Worm (Caenorhabditis elegans): ENCODE results near the gene gln-5.

The gln-5 gene

DNA sequence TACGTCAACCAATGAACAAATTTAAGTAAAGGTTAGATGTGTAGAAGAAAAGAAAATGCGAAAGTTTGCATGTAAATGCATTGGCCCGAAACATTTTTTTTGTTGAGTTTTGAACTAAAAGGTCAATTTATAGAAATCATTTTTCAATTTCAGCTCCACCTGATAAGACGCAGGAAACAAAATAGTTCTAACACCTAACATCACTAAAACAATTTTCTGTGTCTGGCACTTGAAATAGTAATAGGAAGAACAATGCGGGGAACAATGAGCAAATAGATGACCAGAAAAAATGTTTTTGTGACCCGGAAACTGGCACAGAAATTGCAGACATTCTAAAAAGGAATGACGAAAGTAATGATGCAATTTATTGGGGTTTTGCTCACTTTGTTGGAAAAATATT lies 18.9 kb upstream of the gln-5 start:
- TF ChIP-seq ref-1 (GFP tag; conservative IDR thresholded peaks at IDR 0.05) (no peak), ztf-29 (GFP tag; IDR thresholded peaks at IDR 0.05) (no peak), flt-1 (GFP tag; IDR thresholded peaks at IDR 0.05) (no peak), tab-1 (GFP tag; IDR thresholded peaks at IDR 0.05) (no peak), med-1 (GFP tag; optimal IDR thresholded peaks at IDR 0.05; ENCODE audit: insufficient read depth) (no peak), cog-1 (tag; optimal IDR thresholded peaks at IDR 0.05) (no peak), T22C8.4 (GFP tag; IDR thresholded peaks at IDR 0.05) (no peak), ztf-23 (GFP tag; IDR thresholded peaks at IDR 0.05) (no peak), klf-2 (GFP tag; conservative IDR thresholded peaks at IDR 0.05) (no peak)

DNA sequence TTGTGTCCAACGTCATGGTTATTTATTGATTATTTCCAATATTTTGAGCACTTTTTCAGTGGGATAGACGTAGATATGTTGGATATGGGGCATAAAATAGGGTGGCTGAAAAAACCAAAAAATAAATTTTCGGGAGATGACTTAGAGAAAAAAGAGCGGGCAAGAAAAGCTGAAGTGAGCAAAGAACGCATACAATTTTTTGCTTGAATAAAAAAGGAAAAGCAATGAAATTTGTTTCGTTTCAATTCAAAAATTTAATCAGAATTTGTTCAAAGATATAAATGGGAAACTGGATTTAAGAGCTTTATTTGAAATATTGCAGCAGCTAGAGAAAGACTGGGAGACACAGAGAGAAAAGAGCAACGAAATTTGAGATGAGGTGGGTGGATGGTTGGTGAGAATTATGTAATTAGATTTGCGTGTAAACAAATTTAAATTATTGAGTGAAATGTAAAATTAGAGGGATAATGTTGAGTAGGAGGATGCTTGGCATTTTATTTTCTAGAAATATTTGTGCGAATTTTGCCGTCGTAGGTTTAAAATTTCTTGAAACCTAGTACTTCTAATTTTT lies 18.3 kb upstream of the gln-5 start, which contains the start of the genes T28F3.11 and slc-17.4:
Gene T28F3.11, minus strand, starts transcription at position 51 of the 571 bp plus-strand sequence.
Gene slc-17.4, minus strand, starts transcription at position 105 of the 571 bp plus-strand sequence.
- TF ChIP-seq med-1 (GFP tag; optimal IDR thresholded peaks at IDR 0.05; ENCODE audit: insufficient read depth) (no peak), T22C8.4 (GFP tag; IDR thresholded peaks at IDR 0.05) (no peak), cog-1 (tag; optimal IDR thresholded peaks at IDR 0.05) (no peak), tab-1 (GFP tag; IDR thresholded peaks at IDR 0.05) (no peak), ztf-29 (GFP tag; IDR thresholded peaks at IDR 0.05) (no peak), flt-1 (GFP tag; IDR thresholded peaks at IDR 0.05) (no peak), ref-1 (GFP tag; conservative IDR thresholded peaks at IDR 0.05) (no peak)

ce11 chrIV:17287908-17288675 lies 14.6 kb upstream of the gln-5 start, which contains the start of gene zipt-7.1:
zipt-7.1 (minus strand) TSS chrIV:17288139.
- TF ChIP-seq klf-2 (GFP tag; conservative IDR thresholded peaks at IDR 0.05) (no peak), ztf-29 (GFP tag; IDR thresholded peaks at IDR 0.05) (no peak)

DNA sequence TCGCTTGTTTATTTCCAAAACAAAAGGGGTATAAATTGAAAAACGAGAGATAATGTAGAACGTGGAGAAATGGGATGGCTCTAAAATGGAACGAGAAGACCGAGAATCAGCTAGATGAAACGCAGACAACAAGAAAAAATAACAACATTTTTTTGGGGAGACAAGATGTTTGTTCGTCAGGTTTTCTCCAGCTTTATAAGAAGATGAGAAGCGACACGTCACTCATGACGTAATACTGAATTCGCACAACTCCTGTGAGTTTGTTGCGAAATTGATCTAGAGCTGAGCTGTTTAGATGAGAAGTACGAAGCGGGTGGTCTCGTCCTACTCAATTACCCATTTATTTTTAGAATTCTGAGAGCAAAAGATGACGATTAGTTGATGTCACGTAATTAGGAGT lies 11.8 kb upstream of the gln-5 start:
- TF ChIP-seq flt-1 (GFP tag; IDR thresholded peaks at IDR 0.05) (no peak), ztf-29 (GFP tag; IDR thresholded peaks at IDR 0.05) (no peak), klf-2 (GFP tag; conservative IDR thresholded peaks at IDR 0.05) (no peak), ztf-23 (GFP tag; IDR thresholded peaks at IDR 0.05) (no peak), T22C8.4 (GFP tag; IDR thresholded peaks at IDR 0.05) (no peak), ref-1 (GFP tag; conservative IDR thresholded peaks at IDR 0.05) (no peak), med-1 (GFP tag; optimal IDR thresholded peaks at IDR 0.05; ENCODE audit: insufficient read depth) (no peak), cog-1 (tag; optimal IDR thresholded peaks at IDR 0.05) (no peak), tab-1 (GFP tag; IDR thresholded peaks at IDR 0.05) (no peak)

DNA sequence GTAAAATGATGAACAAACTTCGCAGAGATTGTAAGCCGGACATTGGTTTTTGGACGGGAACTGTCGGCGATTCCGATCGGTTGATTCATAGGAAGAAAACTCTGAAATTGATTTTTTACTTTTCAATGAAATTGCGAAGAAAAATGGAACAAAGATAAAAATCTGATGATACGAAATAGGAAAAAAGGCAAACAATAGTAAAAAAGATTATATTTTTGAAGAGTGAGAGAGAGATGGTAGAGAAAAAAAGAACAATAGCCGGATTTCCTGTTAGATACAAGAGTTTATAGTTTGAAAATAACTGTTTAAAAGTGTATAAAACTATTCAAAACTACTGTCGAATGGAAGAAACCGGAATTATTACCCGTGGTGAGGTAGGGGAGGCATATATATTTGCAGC lies 10.6 kb upstream of the gln-5 start, which contains the start of gene nra-1:
Gene nra-1, minus strand, starts transcription at position 101 of the 400 bp plus-strand sequence.
- TF ChIP-seq klf-2 (GFP tag; conservative IDR thresholded peaks at IDR 0.05) (no peak), ref-1 (GFP tag; conservative IDR thresholded peaks at IDR 0.05) (no peak), med-1 (GFP tag; optimal IDR thresholded peaks at IDR 0.05; ENCODE audit: insufficient read depth) (no peak), flt-1 (GFP tag; IDR thresholded peaks at IDR 0.05) (no peak), ztf-29 (GFP tag; IDR thresholded peaks at IDR 0.05) (no peak), ztf-23 (GFP tag; IDR thresholded peaks at IDR 0.05) (no peak), cog-1 (tag; optimal IDR thresholded peaks at IDR 0.05) (no peak), tab-1 (GFP tag; IDR thresholded peaks at IDR 0.05) (no peak), T22C8.4 (GFP tag; IDR thresholded peaks at IDR 0.05) (no peak)

DNA sequence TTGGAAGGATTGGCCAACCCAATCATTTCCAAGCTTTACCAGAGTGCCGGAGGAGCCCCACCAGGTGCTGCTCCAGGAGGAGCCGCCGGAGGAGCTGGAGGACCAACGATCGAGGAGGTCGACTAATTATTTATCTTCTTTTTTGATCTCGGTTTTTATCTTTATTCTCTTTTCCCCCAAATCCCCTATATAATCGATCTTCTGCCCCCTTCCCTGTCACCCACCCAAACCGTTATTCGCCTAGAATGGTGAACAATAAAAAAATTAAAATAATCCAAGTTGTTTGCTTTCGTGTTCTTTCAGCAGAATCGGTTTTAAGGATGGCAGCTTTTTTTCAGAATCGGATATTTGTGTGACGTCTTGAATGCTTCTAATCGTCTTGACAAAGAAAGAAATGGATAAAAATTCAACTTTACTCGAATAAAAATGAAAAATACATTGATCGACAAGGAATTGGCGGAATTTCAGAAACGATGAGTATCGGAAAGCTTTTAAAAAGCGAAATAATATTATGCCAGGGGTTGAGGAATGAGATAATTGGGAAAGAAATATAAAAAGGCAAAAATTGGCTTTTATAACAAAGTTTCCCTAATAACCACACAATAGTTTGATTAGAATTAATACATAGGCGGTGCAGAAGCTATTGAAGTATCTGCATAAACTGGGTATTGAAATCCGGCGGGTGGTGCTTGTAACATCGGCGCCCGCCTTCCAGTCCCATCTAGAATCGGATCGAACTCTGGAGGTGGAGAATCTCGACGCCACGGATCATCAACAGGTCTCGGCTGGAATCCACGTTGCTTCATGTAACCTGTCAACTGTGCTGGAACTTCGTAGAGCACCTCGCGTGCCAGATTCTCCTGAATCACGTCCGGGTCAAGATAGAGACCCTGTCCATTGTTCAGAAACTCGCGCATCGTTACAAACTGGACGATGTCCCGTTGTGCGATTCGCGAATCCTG lies 7.9 kb upstream of the gln-5 start:
- TF ChIP-seq ztf-29 (GFP tag; IDR thresholded peaks at IDR 0.05): no peak
- no peak for TF ChIP-seq tab-1 (GFP tag; IDR thresholded peaks at IDR 0.05)
- TF ChIP-seq T22C8.4 (GFP tag; IDR thresholded peaks at IDR 0.05): no peak
- TF ChIP-seq ref-1 (GFP tag; conservative IDR thresholded peaks at IDR 0.05): no peak
- no peak for TF ChIP-seq med-1 (GFP tag; optimal IDR thresholded peaks at IDR 0.05; ENCODE audit: insufficient read depth)
- no peak for TF ChIP-seq flt-1 (GFP tag; IDR thresholded peaks at IDR 0.05)
- no peak for TF ChIP-seq cog-1 (tag; optimal IDR thresholded peaks at IDR 0.05)
- TF ChIP-seq ztf-23 (GFP tag; IDR thresholded peaks at IDR 0.05): no peak
- TF ChIP-seq klf-2 (GFP tag; conservative IDR thresholded peaks at IDR 0.05): no peak

DNA sequence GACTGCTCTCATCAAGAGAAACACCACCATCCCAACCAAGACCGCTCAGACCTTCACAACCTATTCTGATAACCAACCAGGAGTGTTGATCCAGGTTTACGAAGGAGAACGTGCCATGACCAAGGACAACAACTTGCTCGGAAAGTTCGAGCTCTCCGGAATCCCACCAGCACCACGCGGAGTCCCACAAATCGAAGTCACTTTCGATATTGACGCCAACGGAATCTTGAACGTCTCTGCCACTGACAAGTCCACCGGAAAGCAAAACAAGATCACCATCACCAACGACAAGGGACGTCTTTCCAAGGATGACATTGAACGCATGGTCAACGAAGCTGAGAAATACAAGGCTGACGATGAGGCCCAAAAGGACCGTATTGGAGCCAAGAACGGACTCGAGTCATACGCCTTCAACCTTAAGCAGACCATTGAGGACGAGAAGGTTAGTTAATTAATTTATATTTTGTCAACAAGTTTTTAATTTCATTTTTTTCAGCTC lies 7.0 kb upstream of the gln-5 start:
- TF ChIP-seq klf-2 (GFP tag; conservative IDR thresholded peaks at IDR 0.05) (no peak), flt-1 (GFP tag; IDR thresholded peaks at IDR 0.05) (no peak), ref-1 (GFP tag; conservative IDR thresholded peaks at IDR 0.05) (no peak), med-1 (GFP tag; optimal IDR thresholded peaks at IDR 0.05; ENCODE audit: insufficient read depth) (no peak), T22C8.4 (GFP tag; IDR thresholded peaks at IDR 0.05) (no peak)

DNA sequence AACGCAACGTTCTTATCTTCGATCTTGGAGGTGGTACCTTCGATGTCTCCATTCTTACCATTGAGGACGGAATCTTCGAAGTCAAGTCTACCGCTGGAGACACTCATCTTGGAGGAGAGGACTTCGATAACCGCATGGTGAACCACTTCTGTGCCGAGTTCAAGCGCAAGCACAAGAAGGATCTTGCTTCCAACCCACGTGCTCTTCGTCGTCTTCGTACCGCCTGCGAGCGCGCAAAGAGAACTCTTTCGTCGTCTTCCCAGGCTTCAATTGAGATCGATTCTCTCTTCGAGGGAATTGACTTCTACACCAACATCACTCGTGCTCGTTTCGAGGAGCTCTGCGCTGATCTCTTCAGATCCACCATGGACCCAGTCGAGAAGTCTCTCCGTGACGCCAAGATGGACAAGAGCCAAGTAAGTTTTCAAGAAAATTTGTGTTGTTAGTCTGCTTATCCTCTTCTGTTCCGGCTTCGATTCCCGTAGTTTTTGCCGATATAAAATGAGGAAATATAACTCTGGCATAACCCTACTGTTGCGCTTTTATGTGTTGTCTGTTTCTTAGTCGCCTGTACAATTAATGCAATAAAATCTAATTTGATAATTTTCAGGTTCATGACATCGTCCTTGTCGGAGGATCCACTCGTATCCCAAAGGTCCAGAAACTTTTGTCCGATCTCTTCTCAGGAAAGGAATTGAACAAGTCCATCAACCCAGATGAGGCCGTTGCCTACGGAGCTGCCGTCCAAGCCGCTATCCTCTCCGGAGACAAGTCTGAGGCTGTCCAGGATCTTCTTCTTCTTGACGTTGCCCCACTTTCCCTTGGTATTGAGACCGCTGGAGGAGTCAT lies 6.4 kb upstream of the gln-5 start:
- no peak for TF ChIP-seq flt-1 (GFP tag; IDR thresholded peaks at IDR 0.05)
- TF ChIP-seq ref-1 (GFP tag; conservative IDR thresholded peaks at IDR 0.05): no peak
- no peak for TF ChIP-seq cog-1 (tag; optimal IDR thresholded peaks at IDR 0.05)
- no peak for TF ChIP-seq klf-2 (GFP tag; conservative IDR thresholded peaks at IDR 0.05)
